Worm (Caenorhabditis elegans) whole organism, L4 larva: ENCODE data around the gene ceh-13.

ENCODE experiments used
- F10B5.3 ChIP-seq: sonication (generic microtip); optimal IDR thresholded peaks from 2 replicates; lab custom pipeline; 2016; ENCODE audit warnings: mild to moderate bottlenecking, missing genetic modification characterization, missing compliant biosample characterization
- Y105C5A.15 ChIP-seq: fragments of 200-800 bp; sonication (Bioruptor generic); IDR thresholded peaks from 2 replicates; pipeline ENCODE4 v1.3.6; 2022; ENCODE audit warnings: missing genetic modification characterization, missing compliant biosample characterization
- duxl-1 ChIP-seq: sonication (generic microtip); optimal IDR thresholded peaks from 2 replicates; lab custom pipeline; 2016; ENCODE audit warnings: mild to moderate bottlenecking, missing genetic modification characterization, moderate library complexity, missing compliant biosample characterization; ENCODE audit not compliant: poor library complexity
- gei-8 ChIP-seq: fragments of 200-800 bp; sonication (Bioruptor generic); optimal IDR thresholded peaks from 2 replicates; lab custom pipeline; 2018; ENCODE audit warnings: mild to moderate bottlenecking, missing genetic modification characterization, missing compliant biosample characterization
- hlh-11 ChIP-seq: fragments of 200-800 bp; sonication (Bioruptor generic); optimal IDR thresholded peaks from 2 replicates; lab custom pipeline; 2018; ENCODE audit warnings: mild to moderate bottlenecking, missing genetic modification characterization, missing compliant biosample characterization
- lin-13 ChIP-seq: fragments of 150-350 bp; optimal IDR thresholded peaks from 2 replicates; lab custom pipeline; 2014; ENCODE audit warnings: missing biosample characterization, missing genetic modification reagents, missing genetic modification characterization
- lsy-2 ChIP-seq, 2 experiments: fragments of 150-350 bp in 1 of 2; sonication (generic microtip) in 1 of 2; optimal IDR thresholded peaks; 2 replicates each; lab custom pipeline; 2014 to 2017; ENCODE audit warnings: missing biosample characterization in 2 of 2, missing genetic modification characterization in 2 of 2
- mdt-29 ChIP-seq: fragments of 200-800 bp; sonication (Bioruptor generic); IDR thresholded peaks from 2 replicates; pipeline ENCODE4 v1.3.6; 2022; ENCODE audit warnings: missing genetic modification reagents, missing genetic modification characterization, missing compliant biosample characterization
- mep-1 ChIP-seq: fragments of 150-350 bp; sonication (generic microtip); optimal IDR thresholded peaks from 3 replicates; lab custom pipeline; 2014; ENCODE audit warnings: missing biosample characterization, missing genetic modification characterization
- nhr-28 ChIP-seq: fragments of 150-350 bp; optimal IDR thresholded peaks from 2 replicates; lab custom pipeline; 2014; ENCODE audit warnings: missing biosample characterization, missing genetic modification characterization
- nhr-76 ChIP-seq: fragments of 150-350 bp; optimal IDR thresholded peaks from 2 replicates; lab custom pipeline; 2014; ENCODE audit warnings: missing biosample characterization, missing genetic modification characterization
- snpc-4 ChIP-seq: fragments of 150-350 bp; optimal IDR thresholded peaks from 2 replicates; lab custom pipeline; 2014; ENCODE audit warnings: missing biosample characterization, missing genetic modification characterization
- ztf-11 ChIP-seq: fragments of 150-350 bp; optimal IDR thresholded peaks from 2 replicates; lab custom pipeline; 2014; ENCODE audit warnings: missing biosample characterization, missing genetic modification characterization

DNA sequence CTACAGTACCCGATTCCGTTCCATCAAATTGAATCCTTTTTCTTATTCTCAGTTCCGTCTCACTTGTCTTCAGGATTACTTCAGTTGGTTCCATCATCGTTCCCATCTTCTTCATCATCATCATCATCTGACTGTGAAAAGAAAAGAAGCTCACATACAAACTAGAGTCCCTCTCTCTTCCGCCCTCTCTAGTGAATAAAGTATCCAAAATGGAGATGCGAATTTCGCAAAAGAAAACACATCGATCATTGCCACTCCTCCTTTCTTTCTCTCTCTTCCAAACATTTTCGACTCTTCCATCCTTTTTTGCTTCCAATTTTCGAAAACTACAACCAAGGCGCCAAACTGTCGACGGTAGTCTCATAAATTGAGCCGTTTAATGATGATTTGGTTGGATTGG, 2.6 kb upstream of the ceh-13 start:
- TF ChIP-seq snpc-4 (tag; lab: Kevin White, UChicago), result no peak
- no peak for TF ChIP-seq ztf-11 (tag; lab: Kevin White, UChicago)
- no peak for TF ChIP-seq F10B5.3
- peak in 1 of 2 experiments; percentile 13 for TF ChIP-seq lsy-2 (tag; optimal IDR thresholded peaks at IDR 0.05; lab: Kevin White, UChicago)
- TF ChIP-seq nhr-76 (tag; lab: Kevin White, UChicago), result no peak
- no peak for TF ChIP-seq lin-13 (GFP tag; lab: Kevin White, UChicago)
- no peak for TF ChIP-seq Y105C5A.15 (GFP tag; lab: Robert Waterston, UW)
- TF ChIP-seq nhr-28, result no peak
- TF ChIP-seq hlh-11 (tag; lab: Kevin White, UChicago), result no peak
- TF ChIP-seq duxl-1 (tag; lab: Kevin White, UChicago), result no peak
- TF ChIP-seq mdt-29, result no peak
- no peak for TF ChIP-seq gei-8 (GFP tag; lab: Kevin White, UChicago)
- TF ChIP-seq mep-1 (tag; lab: Kevin White, UChicago), result no peak
